Fruit fly (Drosophila melanogaster): Measurements from ENCODE around the gene CG15042.

CG15042 gene

dm6 chrX:18541915-18542314 lies 13.8 kb upstream of the CG15042 start (continued):
- TF ChIP-seq tin (GFP tag; optimal IDR thresholded peaks at IDR 0.05) = peak; percentile 25
- TF ChIP-seq MTF-1 (GFP tag; optimal IDR thresholded peaks at IDR 0.05; ENCODE audit: borderline replicate concordance) = no peak
- no peak for TF ChIP-seq Fer1 (GFP tag; optimal IDR thresholded peaks at IDR 0.05)
- TF ChIP-seq tup (GFP tag; optimal IDR thresholded peaks at IDR 0.05) = no peak
- no peak for TF ChIP-seq CG9876 (GFP tag; optimal IDR thresholded peaks at IDR 0.05)
- TF ChIP-seq yki (optimal IDR thresholded peaks at IDR 0.05) = no peak
- peak; percentile 16; the same call in 1 of the 3 replicates for TF ChIP-seq tgo (GFP tag; IDR thresholded peaks at IDR 0.05)
- no peak for TF ChIP-seq usp (GFP tag; optimal IDR thresholded peaks at IDR 0.05)
- no peak for TF ChIP-seq toy (GFP tag; IDR thresholded peaks at IDR 0.05)
- TF ChIP-seq CG14014 (GFP tag; IDR thresholded peaks at IDR 0.05) = no peak
- TF ChIP-seq CG3065 (GFP tag; optimal IDR thresholded peaks at IDR 0.05) = no peak
- TF ChIP-seq pb (GFP tag; optimal IDR thresholded peaks at IDR 0.05) = no peak
- TF ChIP-seq org-1 (GFP tag; optimal IDR thresholded peaks at IDR 0.05) = no peak
- TF ChIP-seq CG18619 (GFP tag; optimal IDR thresholded peaks at IDR 0.05) = no peak
- no peak for TF ChIP-seq CG10959 (GFP tag; IDR thresholded peaks at IDR 0.05)
- no peak for TF ChIP-seq CG1024 (GFP tag; IDR thresholded peaks at IDR 0.05)
- no peak for TF ChIP-seq CG7372 (GFP tag; IDR thresholded peaks at IDR 0.05)
- no peak for TF ChIP-seq CG3281 (GFP tag; optimal IDR thresholded peaks at IDR 0.05)
- no peak for TF ChIP-seq CG34224 (GFP tag; IDR thresholded peaks at IDR 0.05; ENCODE audit: partially characterized antibody)
- no peak for TF ChIP-seq abd-A (tag; optimal IDR thresholded peaks at IDR 0.05)
- no peak for TF ChIP-seq CG12219 (GFP tag; optimal IDR thresholded peaks at IDR 0.05)
- peak; percentile 47 for TF ChIP-seq Blimp-1 (GFP tag; optimal IDR thresholded peaks at IDR 0.05)
- TF ChIP-seq CG4730 (GFP tag; IDR thresholded peaks at IDR 0.05) = no peak
- no peak for TF ChIP-seq CG17385 (GFP tag; optimal IDR thresholded peaks at IDR 0.05)
- no peak for TF ChIP-seq salm (tag; optimal IDR thresholded peaks at IDR 0.05)
- TF ChIP-seq scrt (GFP tag; optimal IDR thresholded peaks at IDR 0.05) = no peak
- TF ChIP-seq shn (GFP tag; optimal IDR thresholded peaks at IDR 0.05) = no peak
- TF ChIP-seq Sry-δ (GFP tag; optimal IDR thresholded peaks at IDR 0.05) = no peak
- no peak for TF ChIP-seq bowl (GFP tag; IDR thresholded peaks at IDR 0.05)
- no peak for TF ChIP-seq CG13624 (GFP tag; optimal IDR thresholded peaks at IDR 0.05)
- TF ChIP-seq CG1603 (tag; optimal IDR thresholded peaks at IDR 0.05) = peak; percentile 11
- no peak for TF ChIP-seq CG3995 (GFP tag; optimal IDR thresholded peaks at IDR 0.05)
- TF ChIP-seq sd (tag; optimal IDR thresholded peaks at IDR 0.05) = no peak
- no peak for TF ChIP-seq hkb (optimal IDR thresholded peaks at IDR 0.05)
- TF ChIP-seq hkb (GFP tag; IDR thresholded peaks at IDR 0.05) = no peak
- TF ChIP-seq nau (GFP tag; optimal IDR thresholded peaks at IDR 0.05) = no peak
- TF ChIP-seq eyg (GFP tag; optimal IDR thresholded peaks at IDR 0.05) = no peak
- no peak for TF ChIP-seq ap (GFP tag; IDR thresholded peaks at IDR 0.05)
- TF ChIP-seq CG2712 (tag; optimal IDR thresholded peaks at IDR 0.05) = peak; percentile 30
- TF ChIP-seq CrebB (tag; optimal IDR thresholded peaks at IDR 0.05) = no peak
- no peak for TF ChIP-seq wdn (GFP tag; IDR thresholded peaks at IDR 0.05)
- TF ChIP-seq Nf-YA (GFP tag; IDR thresholded peaks at IDR 0.05) = no peak
- no peak for TF ChIP-seq sens-2 (GFP tag; IDR thresholded peaks at IDR 0.05)
- peak; percentile 8 for TF ChIP-seq CG30403 (GFP tag; optimal IDR thresholded peaks at IDR 0.05)
- TF ChIP-seq CG12659 (GFP tag; optimal IDR thresholded peaks at IDR 0.05) = no peak
- TF ChIP-seq CG6791 (GFP tag; IDR thresholded peaks at IDR 0.05; ENCODE audit: partially characterized antibody) = no peak
- TF ChIP-seq Ets65A (GFP tag) = no peak
- no peak for TF ChIP-seq CG34376 (GFP tag; optimal IDR thresholded peaks at IDR 0.05)
- no peak for TF ChIP-seq Sox100B (GFP tag; optimal IDR thresholded peaks at IDR 0.05)
- no peak for TF ChIP-seq YL-1 (GFP tag; optimal IDR thresholded peaks at IDR 0.05)
- no peak for TF ChIP-seq Ravus (GFP tag; IDR thresholded peaks at IDR 0.05)
- TF ChIP-seq CG10543 (GFP tag; optimal IDR thresholded peaks at IDR 0.05) = no peak
- TF ChIP-seq kay (GFP tag; optimal IDR thresholded peaks at IDR 0.05) = no peak
- no peak for TF ChIP-seq CG11456 (GFP tag; IDR thresholded peaks at IDR 0.05)
